Worm (Caenorhabditis elegans) whole organism, L1 larva: ENCODE data around the gene M03C11.1.

Experiments used
- C16A3.4 ChIP-seq: fragments of 150-350 bp; optimal IDR thresholded peaks from 2 replicates; lab custom pipeline; 2014; ENCODE audit warnings: missing biosample characterization, missing genetic modification characterization
- F16B12.6 ChIP-seq: fragments of 150-350 bp; optimal IDR thresholded peaks from 2 replicates; lab custom pipeline; 2014; ENCODE audit warnings: missing biosample characterization, missing genetic modification characterization
- aha-1 ChIP-seq: fragments of 150-350 bp; optimal IDR thresholded peaks from 2 replicates; lab custom pipeline; 2014; ENCODE audit warnings: missing biosample characterization, missing genetic modification characterization
- aly-2 ChIP-seq: fragments of 150-350 bp; optimal IDR thresholded peaks from 2 replicates; lab custom pipeline; 2014; ENCODE audit warnings: missing biosample characterization, missing genetic modification characterization
- blmp-1 ChIP-seq: fragments of 150-350 bp; optimal IDR thresholded peaks from 2 replicates; lab custom pipeline; 2014; ENCODE audit warnings: missing biosample characterization, missing genetic modification characterization
- ceh-82 ChIP-seq, 3 experiments: fragments of 150-350 bp in 1 of 3; sonication (generic microtip) in 2 of 3; optimal IDR thresholded peaks; 2 replicates each; lab custom pipeline; 2014 to 2017; ENCODE audit warnings: missing biosample characterization in 3 of 3, missing genetic modification characterization in 3 of 3
- ces-1 ChIP-seq: fragments of 150-350 bp; optimal IDR thresholded peaks from 2 replicates; lab custom pipeline; 2014; ENCODE audit warnings: missing biosample characterization, missing genetic modification reagents, missing genetic modification characterization
- dpl-1 ChIP-seq, 3 experiments: fragments of 150-350 bp in 2 of 3; sonication (generic microtip) in 1 of 3; optimal IDR thresholded peaks; 2 replicates each; lab custom pipeline; 2014 to 2017; ENCODE audit warnings: missing biosample characterization in 3 of 3, missing genetic modification characterization in 3 of 3, missing genetic modification reagents in 3 of 3
- dsc-1 ChIP-seq: sonication (generic microtip); optimal IDR thresholded peaks from 2 replicates; lab custom pipeline; 2016; ENCODE audit warnings: mild to moderate bottlenecking, missing genetic modification characterization, missing compliant biosample characterization
- efl-1 ChIP-seq, 4 experiments: fragments of 150-350 bp; optimal IDR thresholded peaks in 3 of 4; peaks in 1 of 4; 1 replicate in 1 of 4; 2 replicates in 3 of 4; lab custom pipeline; 2014; ENCODE audit warnings: missing biosample characterization in 2 of 4, missing genetic modification characterization in 2 of 4, missing genetic modification reagents in 2 of 4
- egl-13 ChIP-seq: sonication (generic microtip); optimal IDR thresholded peaks from 2 replicates; lab custom pipeline; 2016; ENCODE audit warnings: missing genotype, missing genetic modification reagents, missing genetic modification characterization, missing compliant biosample characterization
- fkh-10 ChIP-seq: sonication (generic microtip); optimal IDR thresholded peaks from 2 replicates; lab custom pipeline; 2017; ENCODE audit warnings: missing biosample characterization, missing genetic modification reagents, missing genetic modification characterization
- fkh-8 ChIP-seq: sonication (generic microtip); optimal IDR thresholded peaks from 2 replicates; lab custom pipeline; 2016; ENCODE audit warnings: mild to moderate bottlenecking, missing genetic modification characterization, missing compliant biosample characterization
- hlh-17 ChIP-seq: fragments of 200-800 bp; sonication (Bioruptor generic); optimal IDR thresholded peaks from 2 replicates; lab custom pipeline; 2018; ENCODE audit warnings: missing genetic modification characterization, mild to moderate bottlenecking, missing compliant biosample characterization, moderate library complexity, borderline replicate concordance
- irx-1 ChIP-seq: sonication (generic microtip); optimal IDR thresholded peaks from 2 replicates; lab custom pipeline; 2016; ENCODE audit warnings: missing genetic modification characterization, missing compliant biosample characterization
- isw-1 ChIP-seq: fragments of 200-800 bp; sonication (Bioruptor generic); IDR thresholded peaks from 2 replicates; pipeline ENCODE4 v1.3.6; 2022; ENCODE audit warnings: missing genetic modification characterization, missing compliant biosample characterization
- lin-13 ChIP-seq: fragments of 150-350 bp; optimal IDR thresholded peaks from 2 replicates; lab custom pipeline; 2014; ENCODE audit warnings: missing biosample characterization, missing genetic modification reagents, missing genetic modification characterization
- lin-15B ChIP-seq: fragments of 150-350 bp; sonication (generic microtip); optimal IDR thresholded peaks from 3 replicates; lab custom pipeline; 2014; ENCODE audit warnings: missing biosample characterization, missing genetic modification characterization
- lin-35 ChIP-seq, 2 experiments: fragments of 150-350 bp; optimal IDR thresholded peaks; 2 replicates each; lab custom pipeline; 2014; ENCODE audit warnings: missing biosample characterization in 2 of 2, missing genetic modification characterization in 2 of 2, missing genetic modification reagents in 2 of 2
- lin-39 ChIP-seq: fragments of 150-350 bp; optimal IDR thresholded peaks from 2 replicates; lab custom pipeline; 2014; ENCODE audit warnings: missing biosample characterization, missing genetic modification reagents, missing genetic modification characterization
- lsy-2 ChIP-seq, 2 experiments: fragments of 150-350 bp; optimal IDR thresholded peaks; 2 replicates each; lab custom pipeline; 2014; ENCODE audit warnings: missing biosample characterization in 2 of 2, missing genetic modification characterization in 2 of 2
- mab-9 ChIP-seq: fragments of 200-800 bp; sonication (Bioruptor generic); IDR thresholded peaks from 2 replicates; pipeline ENCODE4 v1.3.6; 2022; ENCODE audit warnings: missing genetic modification reagents, missing genetic modification characterization, missing compliant biosample characterization
- mdl-1 ChIP-seq, 2 experiments: fragments of 150-350 bp; optimal IDR thresholded peaks; 2 replicates each; lab custom pipeline; 2014 to 2017; ENCODE audit warnings: missing biosample characterization in 2 of 2, missing genetic modification characterization in 2 of 2, inconsistent platforms in 1 of 2
- nhr-11 ChIP-seq: fragments of 150-350 bp; optimal IDR thresholded peaks from 2 replicates; lab custom pipeline; 2014; ENCODE audit warnings: missing biosample characterization, missing genetic modification characterization
- nhr-19 ChIP-seq: fragments of 200-800 bp; sonication (Bioruptor generic); conservative IDR thresholded peaks from 2 replicates; pipeline ENCODE4 v1.3.6; 2022; ENCODE audit warnings: missing genetic modification characterization, missing compliant biosample characterization
- nhr-20 ChIP-seq: sonication (generic microtip); optimal IDR thresholded peaks from 2 replicates; lab custom pipeline; 2016; ENCODE audit warnings: mild to moderate bottlenecking, missing genetic modification characterization, missing compliant biosample characterization
- nhr-28 ChIP-seq: fragments of 150-350 bp; optimal IDR thresholded peaks from 2 replicates; lab custom pipeline; 2014; ENCODE audit warnings: missing biosample characterization, missing genetic modification characterization
- nhr-47 ChIP-seq: sonication (generic microtip); optimal IDR thresholded peaks from 2 replicates; lab custom pipeline; 2016; ENCODE audit warnings: mild to moderate bottlenecking, missing genetic modification characterization, moderate library complexity, missing compliant biosample characterization
- nhr-71 ChIP-seq: sonication (generic microtip); optimal IDR thresholded peaks from 2 replicates; lab custom pipeline; 2016; ENCODE audit warnings: mild to moderate bottlenecking, missing genetic modification characterization, moderate library complexity, missing compliant biosample characterization
- nhr-85 ChIP-seq: sonication (generic microtip); peaks from one replicate; lab custom pipeline; 2016; ENCODE audit warnings: missing genetic modification characterization, inconsistent platforms, missing compliant biosample characterization
- pag-3 ChIP-seq: sonication (generic microtip); optimal IDR thresholded peaks from 2 replicates; lab custom pipeline; 2017; ENCODE audit warnings: missing genetic modification characterization, mild to moderate bottlenecking, missing compliant biosample characterization, antibody characterized with exemption, borderline replicate concordance; ENCODE audit not compliant: insufficient read depth
- pax-3 ChIP-seq: fragments of 200-800 bp; sonication (Bioruptor generic); optimal IDR thresholded peaks from 2 replicates; lab custom pipeline; 2018; ENCODE audit warnings: mild to moderate bottlenecking, missing genetic modification characterization, moderate library complexity, missing compliant biosample characterization
- rnt-1 ChIP-seq: sonication (generic microtip); optimal IDR thresholded peaks from 2 replicates; lab custom pipeline; 2016; ENCODE audit warnings: mild to moderate bottlenecking, missing genetic modification characterization, moderate library complexity, missing compliant biosample characterization
- snpc-4 ChIP-seq: fragments of 150-350 bp; optimal IDR thresholded peaks from 2 replicates; lab custom pipeline; 2014; ENCODE audit warnings: missing biosample characterization, missing genetic modification characterization
- snu-23 ChIP-seq: sonication (generic microtip); optimal IDR thresholded peaks from 2 replicates; lab custom pipeline; 2016; ENCODE audit warnings: missing genetic modification characterization, missing compliant biosample characterization
- sox-4 ChIP-seq: sonication (generic microtip); optimal IDR thresholded peaks from 2 replicates; lab custom pipeline; 2016; ENCODE audit warnings: missing genetic modification characterization, missing compliant biosample characterization
- swsn-7 ChIP-seq: sonication (generic microtip); optimal IDR thresholded peaks from 2 replicates; lab custom pipeline; 2016; ENCODE audit warnings: missing genetic modification characterization, missing compliant biosample characterization
- tbx-2 ChIP-seq: sonication (generic microtip); optimal IDR thresholded peaks from 2 replicates; lab custom pipeline; 2016; ENCODE audit warnings: missing genetic modification characterization, missing compliant biosample characterization
- tlp-1 ChIP-seq: fragments of 150-350 bp; optimal IDR thresholded peaks from 2 replicates; lab custom pipeline; 2014; ENCODE audit warnings: missing biosample characterization, missing genetic modification characterization
- unc-98 ChIP-seq: fragments of 200-800 bp; sonication (Bioruptor generic); IDR thresholded peaks from 2 replicates; pipeline ENCODE4 v1.3.6; 2022; ENCODE audit warnings: missing genetic modification characterization, missing compliant biosample characterization
- vab-15 ChIP-seq: sonication (generic microtip); optimal IDR thresholded peaks from 2 replicates; lab custom pipeline; 2017; ENCODE audit warnings: missing genotype, mild to moderate bottlenecking, missing genetic modification characterization, missing compliant biosample characterization
- xbp-1 ChIP-seq: sonication (generic microtip); optimal IDR thresholded peaks from 2 replicates; lab custom pipeline; 2016; ENCODE audit warnings: missing genetic modification characterization, missing compliant biosample characterization
- ztf-11 ChIP-seq, 2 experiments: sonication (generic microtip); optimal IDR thresholded peaks; 2 replicates each; lab custom pipeline; 2016 to 2017; ENCODE audit warnings: missing genetic modification characterization in 2 of 2, missing biosample characterization in 1 of 2, missing compliant biosample characterization in 1 of 2

M03C11.1 gene

DNA sequence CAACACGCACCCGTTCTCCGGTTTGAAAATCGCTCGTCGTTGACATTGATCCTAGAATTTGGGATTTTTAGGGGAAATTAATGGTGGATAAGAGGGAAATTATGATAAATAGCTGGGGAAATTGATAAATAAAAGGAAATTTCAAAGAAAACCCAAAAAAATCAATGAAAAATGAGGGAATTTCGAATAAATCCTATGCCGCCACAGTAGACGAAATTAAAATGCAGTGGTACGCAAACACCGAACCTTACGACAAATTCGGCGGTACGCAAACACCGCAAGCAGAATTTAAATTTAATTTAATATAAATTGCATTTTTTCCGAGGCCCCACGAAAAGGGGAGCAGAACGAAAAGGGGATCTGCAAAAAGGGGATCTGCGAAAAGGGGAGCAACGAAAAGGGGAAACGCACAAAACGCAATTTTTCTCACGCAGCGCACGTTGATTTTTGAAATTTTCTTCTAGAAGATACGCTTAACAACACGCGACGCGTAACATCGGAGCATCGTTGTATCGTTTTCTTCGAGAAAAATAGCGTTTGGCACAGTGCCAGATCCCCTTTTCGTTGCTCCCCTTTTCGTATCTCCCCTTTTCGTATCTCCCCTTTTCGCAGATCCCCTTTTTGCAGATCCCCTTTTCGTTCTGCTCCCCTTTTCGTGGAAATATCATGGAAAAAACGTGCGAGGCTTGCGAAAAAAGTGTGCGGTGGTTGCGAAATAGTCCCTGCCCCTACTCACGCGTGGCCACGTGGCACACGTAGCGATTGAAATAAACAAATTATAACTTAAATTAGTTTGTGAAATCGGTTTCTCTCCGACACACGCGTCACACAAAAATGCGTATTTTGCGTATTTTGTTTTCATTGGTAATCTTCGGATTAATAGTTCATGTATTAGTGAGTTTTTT, 40.3 kb upstream of the M03C11.1 start, which contains the start of the genes smrd-1 and enu-3.1 (continued):
- TF ChIP-seq ztf-11 (tag; optimal IDR thresholded peaks at IDR 0.05; lab: Kevin White, UChicago) (peak in 1 of 2 experiments; percentile 65), irx-1 (peak; percentile 23), xbp-1 (tag; lab: Kevin White, UChicago) (peak; percentile 61), ces-1 (GFP tag; lab: Kevin White, UChicago) (peak; percentile 92), fkh-10 (GFP tag; lab: Kevin White, UChicago) (peak; percentile 82), snu-23 (GFP tag; lab: Kevin White, UChicago) (peak; percentile 66), unc-98 (GFP tag; lab: Robert Waterston, UW) (peak; percentile 63), aly-2 (tag; lab: Kevin White, UChicago) (peak; percentile 28), C16A3.4 (tag; lab: Kevin White, UChicago) (peak; percentile 13), vab-15 (tag; lab: Kevin White, UChicago) (peak; percentile 44), mab-9 (peak; percentile 63), blmp-1 (peak; percentile 26), nhr-20 (tag; lab: Kevin White, UChicago) (peak; percentile 66), aha-1 (tag; lab: Kevin White, UChicago) (peak; percentile 25)

DNA sequence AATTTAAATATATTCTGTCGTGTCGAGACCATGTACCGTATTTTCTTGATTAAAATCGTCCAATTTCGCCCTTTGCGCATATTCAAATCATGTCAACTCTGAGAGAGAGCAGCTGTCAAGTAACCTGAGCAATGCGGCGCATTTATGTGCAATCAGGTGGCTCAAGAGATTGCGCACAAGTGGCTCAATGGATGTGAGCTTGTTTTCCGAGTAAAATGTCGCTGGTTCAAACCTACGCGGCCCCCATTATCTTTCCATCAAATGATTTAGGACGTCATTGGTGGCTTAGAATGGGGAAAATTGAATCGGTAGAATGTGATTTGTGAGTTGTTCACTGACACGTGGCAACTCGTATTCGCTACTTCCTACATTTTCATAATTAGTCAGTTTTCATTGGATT, 36.2 kb upstream of the M03C11.1 start:
- TF ChIP-seq snpc-4: no peak
- TF ChIP-seq fkh-8 (tag; lab: Kevin White, UChicago): peak; percentile 83
- no peak for TF ChIP-seq nhr-85 (tag; lab: Kevin White, UChicago)
- no peak for TF ChIP-seq nhr-11
- TF ChIP-seq mab-9: no peak
- no peak for TF ChIP-seq egl-13 (tag; lab: Kevin White, UChicago)
- TF ChIP-seq lin-15B (tag; lab: Kevin White, UChicago): no peak
- TF ChIP-seq pag-3 (tag; lab: Kevin White, UChicago): no peak
- TF ChIP-seq nhr-71 (tag; lab: Kevin White, UChicago): peak; percentile 64
- TF ChIP-seq isw-1 (GFP tag; lab: Robert Waterston, UW): peak; percentile 8; the same call in 1 of the 2 replicates
- TF ChIP-seq irx-1: peak; percentile 15
- peak; percentile 17 for TF ChIP-seq F16B12.6 (tag; lab: Kevin White, UChicago)
- peak; percentile 22 for TF ChIP-seq nhr-20 (tag; lab: Kevin White, UChicago)
- peak; percentile 11 for TF ChIP-seq sox-4 (tag; lab: Kevin White, UChicago)
- TF ChIP-seq rnt-1 (tag; lab: Kevin White, UChicago): peak; percentile 78
- TF ChIP-seq dpl-1 (GFP tag; optimal IDR thresholded peaks at IDR 0.05; lab: Kevin White, UChicago): peak in 1 of 3 experiments; percentile 19
- TF ChIP-seq efl-1 (optimal IDR thresholded peaks at IDR 0.05; lab: Kevin White, UChicago): peak; percentile 6 to 36
- TF ChIP-seq efl-1 (GFP tag; optimal IDR thresholded peaks at IDR 0.05 in 1 of 2; lab: Kevin White, UChicago): peak; percentile 26 to 93
- TF ChIP-seq nhr-28 (tag; lab: Kevin White, UChicago): no peak
- peak; percentile 55 for TF ChIP-seq swsn-7 (tag; lab: Kevin White, UChicago)
- TF ChIP-seq hlh-17 (GFP tag; lab: Kevin White, UChicago): no peak
- peak in 1 of 2 experiments; percentile 2 for TF ChIP-seq lin-35 (GFP tag; optimal IDR thresholded peaks at IDR 0.05; lab: Kevin White, UChicago)
- peak; percentile 2 for TF ChIP-seq lin-13 (GFP tag; lab: Kevin White, UChicago)
- peak; percentile 45 for TF ChIP-seq dsc-1 (tag; lab: Kevin White, UChicago)
- no peak for TF ChIP-seq vab-15 (tag; lab: Kevin White, UChicago)
- TF ChIP-seq nhr-19 (GFP tag; lab: Robert Waterston, UW): peak; percentile 44
- peak; percentile 70 for TF ChIP-seq nhr-47
- TF ChIP-seq pax-3 (tag; lab: Kevin White, UChicago): peak; percentile 39
- no peak for TF ChIP-seq blmp-1
- peak in 2 of 3 experiments; percentile 13 to 22 for TF ChIP-seq ceh-82 (tag; optimal IDR thresholded peaks at IDR 0.05; lab: Kevin White, UChicago)
- no peak for TF ChIP-seq tlp-1 (tag; lab: Kevin White, UChicago)
- TF ChIP-seq mdl-1 (tag; optimal IDR thresholded peaks at IDR 0.05; lab: Kevin White, UChicago): peak in 1 of 2 experiments; percentile 21
- TF ChIP-seq snu-23 (GFP tag; lab: Kevin White, UChicago): peak; percentile 34
- TF ChIP-seq lin-39 (tag; lab: Kevin White, UChicago): no peak
- peak; percentile 7 to 55 for TF ChIP-seq lsy-2 (tag; optimal IDR thresholded peaks at IDR 0.05; lab: Kevin White, UChicago)
- TF ChIP-seq tbx-2 (tag; lab: Kevin White, UChicago): peak; percentile 3
